Worm (Caenorhabditis elegans): Measurements from ENCODE around the gene vwa-8.
A peak's percentile ranks its signal among the peaks of the same experiment; 100 is the strongest.

vwa-8 gene

DNA sequence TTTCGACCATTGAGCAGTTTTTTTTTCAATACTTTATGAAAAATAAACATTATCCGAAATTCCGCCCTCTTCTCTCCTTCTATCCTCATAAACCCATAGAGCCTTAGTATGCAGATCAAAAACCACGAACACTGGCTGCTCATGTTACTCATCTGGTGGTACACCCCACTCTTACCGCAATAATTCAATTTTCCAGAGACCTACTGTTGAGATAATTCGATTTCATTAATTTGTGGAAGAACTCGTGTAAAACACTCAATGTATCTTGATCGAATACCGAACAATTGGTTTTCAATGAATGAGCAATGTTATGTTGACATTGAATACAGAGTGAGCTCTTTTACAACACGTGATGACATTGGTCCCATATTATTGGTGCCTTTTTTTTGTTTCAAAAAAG lies 30.2 kb downstream of the vwa-8 start:
- TF ChIP-seq nhr-43 (tag; optimal IDR thresholded peaks at IDR 0.05; ENCODE audit: poor library complexity, severe bottlenecking) (no peak), jun-1 (tag; optimal IDR thresholded peaks at IDR 0.05) (no peak), egl-27 (tag; optimal IDR thresholded peaks at IDR 0.05) (no peak), elt-1 (tag; optimal IDR thresholded peaks at IDR 0.05) (no peak), mml-1 (tag; optimal IDR thresholded peaks at IDR 0.05) (no peak), egl-5 (tag; optimal IDR thresholded peaks at IDR 0.05) (no peak), ceh-16 (tag; optimal IDR thresholded peaks at IDR 0.05) (no peak), lin-15B (tag; optimal IDR thresholded peaks at IDR 0.05) (no peak), eor-1 (tag; optimal IDR thresholded peaks at IDR 0.05) (no peak), nfya-1 (tag; optimal IDR thresholded peaks at IDR 0.05; ENCODE audit: insufficient read depth) (no peak), fos-1 (tag; optimal IDR thresholded peaks at IDR 0.05) (no peak), zag-1 (tag; optimal IDR thresholded peaks at IDR 0.05) (no peak), nhr-67 (tag; optimal IDR thresholded peaks at IDR 0.05) (no peak), lsy-12 (tag; optimal IDR thresholded peaks at IDR 0.05) (no peak), ZK546.5 (tag; optimal IDR thresholded peaks at IDR 0.05) (no peak)

DNA sequence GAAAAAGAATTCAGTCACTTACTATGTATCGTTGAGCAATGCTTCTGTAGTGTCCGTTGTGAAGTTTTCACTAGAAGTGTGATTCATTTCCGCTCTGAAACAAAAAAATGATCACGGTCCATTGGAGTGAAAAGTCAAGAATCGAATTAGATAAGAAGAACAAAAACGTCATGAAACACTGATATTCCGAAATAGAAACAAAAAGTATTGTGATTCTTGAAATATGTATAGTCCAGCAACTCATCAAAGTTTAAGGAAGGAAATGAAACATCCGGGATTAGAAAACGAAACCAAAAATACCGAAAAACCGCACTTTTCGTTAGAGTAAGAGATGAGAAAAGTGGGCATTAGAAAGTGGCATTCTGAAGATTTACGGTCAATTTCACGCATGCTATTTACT lies 41.3 kb downstream of the vwa-8 start, which contains the start of gene npr-10:
Gene npr-10, minus strand, starts transcription at position 101 of the 400 bp plus-strand sequence.
- TF ChIP-seq R02D3.7 (tag; optimal IDR thresholded peaks at IDR 0.05) (no peak), jun-1 (tag; optimal IDR thresholded peaks at IDR 0.05) (no peak), tbx-2 (tag; optimal IDR thresholded peaks at IDR 0.05) (no peak), nhr-11 (tag; optimal IDR thresholded peaks at IDR 0.05) (no peak), lin-15B (tag; optimal IDR thresholded peaks at IDR 0.05) (no peak), fkh-10 (GFP tag; optimal IDR thresholded peaks at IDR 0.05) (no peak), ceh-28 (tag; optimal IDR thresholded peaks at IDR 0.05) (no peak), pha-4 (tag; optimal IDR thresholded peaks at IDR 0.05) (no peak), skn-1 (tag; optimal IDR thresholded peaks at IDR 0.05) (no peak), ceh-82 (tag; optimal IDR thresholded peaks at IDR 0.05) (no peak), zag-1 (tag; optimal IDR thresholded peaks at IDR 0.05) (no peak), unc-62 (GFP tag; optimal IDR thresholded peaks at IDR 0.05) (no peak), nhr-23 (tag; optimal IDR thresholded peaks at IDR 0.05) (no peak), lin-39 (tag; optimal IDR thresholded peaks at IDR 0.05) (no peak), daf-12 (tag; optimal IDR thresholded peaks at IDR 0.05) (no peak), sea-2 (GFP tag; optimal IDR thresholded peaks at IDR 0.05) (no peak), ztf-4 (tag; optimal IDR thresholded peaks at IDR 0.05) (no peak), hmg-11 (tag; optimal IDR thresholded peaks at IDR 0.05) (no peak)

DNA sequence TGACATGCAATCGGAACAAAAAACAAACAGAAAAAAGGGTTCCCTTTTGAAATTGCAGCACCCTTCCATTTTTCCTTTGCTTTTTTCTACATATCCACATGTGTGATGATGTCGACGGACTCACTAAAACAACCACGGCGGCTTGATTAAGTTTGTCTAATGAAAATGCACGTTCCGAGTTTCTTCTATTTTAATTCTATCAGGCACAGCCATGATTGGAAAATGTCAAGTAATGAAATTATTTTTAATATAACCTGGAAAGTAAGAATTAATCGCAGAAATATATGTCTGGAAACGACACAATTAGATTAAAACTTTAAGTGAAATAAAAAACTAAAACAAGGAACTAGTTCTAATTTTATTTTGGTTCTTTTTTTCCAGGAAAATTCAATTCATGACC lies 42.6 kb downstream of the vwa-8 start:
- no peak for TF ChIP-seq pha-4 (tag; optimal IDR thresholded peaks at IDR 0.05)
- TF ChIP-seq nhr-43 (tag; optimal IDR thresholded peaks at IDR 0.05; ENCODE audit: poor library complexity, severe bottlenecking): no peak
- no peak for TF ChIP-seq ceh-28 (tag; optimal IDR thresholded peaks at IDR 0.05)
- no peak for TF ChIP-seq nhr-77 (tag; optimal IDR thresholded peaks at IDR 0.05)

DNA sequence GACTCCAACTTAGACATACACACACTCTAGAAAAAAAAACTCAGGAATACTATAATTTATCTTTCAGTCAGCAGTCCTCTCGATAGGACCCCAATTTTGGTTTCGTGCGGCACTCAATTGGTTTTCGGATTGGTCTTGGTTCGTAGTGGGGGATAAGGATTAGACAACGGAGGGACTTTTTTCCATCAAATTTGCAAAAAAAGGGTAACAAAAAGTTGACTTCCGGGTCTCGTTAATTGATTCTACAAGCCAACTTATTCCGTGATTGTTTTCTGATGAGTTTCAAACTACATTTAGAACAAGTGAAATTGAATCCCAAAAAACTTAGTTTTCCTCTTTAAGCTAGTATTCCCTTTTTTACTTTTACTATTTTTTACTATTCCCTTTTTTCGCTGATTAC lies 43.1 kb downstream of the vwa-8 start:
- TF ChIP-seq elt-2 (tag; optimal IDR thresholded peaks at IDR 0.05) (no peak), fkh-2 (tag; optimal IDR thresholded peaks at IDR 0.05) (no peak), egl-5 (tag; optimal IDR thresholded peaks at IDR 0.05) (no peak), nhr-11 (tag; optimal IDR thresholded peaks at IDR 0.05) (no peak), fos-1 (tag; optimal IDR thresholded peaks at IDR 0.05) (no peak), lin-39 (tag; optimal IDR thresholded peaks at IDR 0.05) (no peak), nhr-77 (tag; optimal IDR thresholded peaks at IDR 0.05) (no peak), pqm-1 (tag; optimal IDR thresholded peaks at IDR 0.05) (no peak), nhr-28 (tag; optimal IDR thresholded peaks at IDR 0.05) (no peak), ZK546.5 (tag; optimal IDR thresholded peaks at IDR 0.05) (no peak), nhr-12 (tag; optimal IDR thresholded peaks at IDR 0.05) (no peak)

DNA sequence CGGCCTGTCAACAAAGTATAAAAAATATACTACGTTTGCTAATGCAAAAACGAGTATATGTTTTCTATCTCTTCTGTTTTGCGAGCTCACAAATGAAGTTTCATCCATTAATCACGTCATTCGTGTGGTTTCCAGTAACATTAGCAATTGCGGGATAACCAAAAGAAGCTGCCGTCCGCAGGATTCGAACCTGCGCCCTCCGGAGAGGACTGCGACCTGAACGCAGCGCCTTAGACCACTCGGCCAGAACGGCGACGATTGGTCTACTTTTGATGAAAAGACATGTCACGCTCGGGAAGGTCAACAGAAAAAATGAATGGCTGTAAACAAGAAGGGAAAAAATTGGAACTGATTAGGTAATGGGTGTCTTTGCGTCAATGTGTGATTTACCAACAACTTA lies 47.5 kb downstream of the vwa-8 start:
- no peak for TF ChIP-seq jun-1 (tag; optimal IDR thresholded peaks at IDR 0.05)
- no peak for TF ChIP-seq daf-12 (tag; optimal IDR thresholded peaks at IDR 0.05)
- peak; percentile 48 for TF ChIP-seq pha-4 (tag; optimal IDR thresholded peaks at IDR 0.05)
- no peak for TF ChIP-seq ZK546.5 (tag; optimal IDR thresholded peaks at IDR 0.05)
- TF ChIP-seq ceh-9 (tag; optimal IDR thresholded peaks at IDR 0.05): no peak
- peak; percentile 76 for TF ChIP-seq nhr-43 (tag; optimal IDR thresholded peaks at IDR 0.05; ENCODE audit: poor library complexity, severe bottlenecking)
- TF ChIP-seq lsy-12 (tag; optimal IDR thresholded peaks at IDR 0.05): peak; percentile 79
- peak; percentile 54 for TF ChIP-seq elt-2 (tag; optimal IDR thresholded peaks at IDR 0.05)
- no peak for TF ChIP-seq fkh-10 (GFP tag; optimal IDR thresholded peaks at IDR 0.05)
- no peak for TF ChIP-seq ztf-11 (tag; optimal IDR thresholded peaks at IDR 0.05)
- no peak for TF ChIP-seq nhr-76 (tag; optimal IDR thresholded peaks at IDR 0.05)
- TF ChIP-seq nhr-25 (tag; optimal IDR thresholded peaks at IDR 0.05): peak; percentile 40
- TF ChIP-seq nhr-77 (tag; optimal IDR thresholded peaks at IDR 0.05): no peak
- no peak for TF ChIP-seq lin-39 (tag; optimal IDR thresholded peaks at IDR 0.05)
- TF ChIP-seq nfya-1 (tag; optimal IDR thresholded peaks at IDR 0.05; ENCODE audit: insufficient read depth): peak; percentile 29
- peak; percentile 20 for TF ChIP-seq hmg-11 (tag; optimal IDR thresholded peaks at IDR 0.05)
